Fruit fly (Drosophila melanogaster) whole organism: ENCODE data around the gene cindr.

Experiments
- CG8478 ChIP-seq: fragments of >200 bp; optimal IDR thresholded peaks from 2 replicates; lab custom pipeline; 2018; ENCODE audit warnings: inconsistent platforms
- Dll ChIP-seq: fragments of >200 bp; optimal IDR thresholded peaks from 2 replicates; lab custom pipeline; 2017
- EcR ChIP-seq, 2 experiments: fragments of >200 bp; optimal IDR thresholded peaks; 2 replicates each; lab custom pipeline; 2017; ENCODE audit warnings: missing biosample characterization in 2 of 2, missing genetic modification characterization in 2 of 2, missing genetic modification reagents in 2 of 2
- pan ChIP-seq: fragments of >200 bp; optimal IDR thresholded peaks from 2 replicates; lab custom pipeline; 2017
- psq ChIP-seq: fragments of >200 bp; optimal IDR thresholded peaks from 2 replicates; lab custom pipeline; 2017
- usp ChIP-seq: fragments of >200 bp; optimal IDR thresholded peaks from 2 replicates; lab custom pipeline; 2017; ENCODE audit warnings: missing biosample characterization, missing genetic modification characterization, mixed read lengths

cindr gene

dm6 chr3R:30827544-30827943 lies 19.1 kb downstream of the cindr start, which contains the start of gene CG15544:
Gene CG15544 (plus strand): TSS chr3R:30827819.
- TF ChIP-seq EcR (GFP tag; optimal IDR thresholded peaks at IDR 0.05; lab: Kevin White, UChicago): no peak
- TF ChIP-seq CG8478 (lab: Kevin White, UChicago): no peak
- TF ChIP-seq psq: no peak
- TF ChIP-seq Dll (lab: Kevin White, UChicago): no peak
- TF ChIP-seq usp (GFP tag; lab: Kevin White, UChicago): no peak
- no peak for TF ChIP-seq pan

DNA sequence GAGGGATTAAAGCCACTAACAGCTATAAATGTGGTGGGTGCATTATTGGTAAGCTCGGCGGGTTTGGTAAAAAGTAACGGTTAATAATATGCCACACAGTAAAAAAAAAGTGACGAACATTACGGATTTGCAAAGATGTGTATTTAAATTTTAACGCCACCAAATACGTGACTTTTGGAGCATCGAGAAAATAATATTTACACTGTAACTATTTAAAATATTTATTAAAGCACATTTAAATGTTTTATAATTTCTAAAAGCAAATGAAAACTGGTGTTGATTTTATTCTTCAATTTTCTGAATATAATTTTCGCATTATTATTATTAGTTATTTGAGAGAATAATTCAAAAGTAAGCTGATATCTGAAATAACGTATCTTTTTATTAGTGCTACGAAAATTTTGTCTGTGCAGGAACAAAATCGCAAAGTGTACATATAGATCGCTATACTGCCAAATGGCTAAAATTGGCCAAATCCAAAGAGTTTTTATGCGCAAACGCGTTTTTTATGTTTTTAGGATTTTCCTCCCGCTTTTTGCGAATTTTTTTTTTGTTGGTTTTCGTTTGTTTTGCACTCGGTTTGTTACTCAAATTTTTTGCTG lies 20.1 kb downstream of the cindr start:
- no peak for TF ChIP-seq usp (GFP tag; lab: Kevin White, UChicago)
- no peak for TF ChIP-seq CG8478 (lab: Kevin White, UChicago)
- TF ChIP-seq psq: no peak
- TF ChIP-seq pan: no peak
- TF ChIP-seq EcR (GFP tag; optimal IDR thresholded peaks at IDR 0.05; lab: Kevin White, UChicago): no peak

DNA sequence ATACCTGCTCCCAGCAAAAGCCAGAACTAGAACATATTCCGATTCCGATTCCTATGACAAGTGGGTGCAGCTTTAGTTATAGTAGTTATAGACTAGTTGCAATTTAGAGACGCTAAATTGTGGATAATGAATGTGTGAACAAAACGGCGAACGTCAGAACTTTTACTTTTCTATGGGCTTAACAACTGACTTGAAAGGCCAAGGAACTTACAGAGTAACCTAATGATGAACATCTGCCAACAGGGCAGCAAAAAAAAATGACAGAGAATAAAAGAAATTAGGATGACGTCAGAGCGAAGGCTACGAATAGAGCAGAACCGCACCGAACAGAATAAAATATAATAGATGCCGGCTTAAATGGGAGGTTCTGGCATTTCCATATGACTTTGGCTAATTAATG lies 23.7 kb downstream of the cindr start:
- no peak for TF ChIP-seq EcR (GFP tag; optimal IDR thresholded peaks at IDR 0.05; lab: Kevin White, UChicago)
- no peak for TF ChIP-seq psq
- TF ChIP-seq usp (GFP tag; lab: Kevin White, UChicago): no peak
- no peak for TF ChIP-seq pan
- TF ChIP-seq CG8478 (lab: Kevin White, UChicago): no peak
- no peak for TF ChIP-seq Dll (lab: Kevin White, UChicago)

DNA sequence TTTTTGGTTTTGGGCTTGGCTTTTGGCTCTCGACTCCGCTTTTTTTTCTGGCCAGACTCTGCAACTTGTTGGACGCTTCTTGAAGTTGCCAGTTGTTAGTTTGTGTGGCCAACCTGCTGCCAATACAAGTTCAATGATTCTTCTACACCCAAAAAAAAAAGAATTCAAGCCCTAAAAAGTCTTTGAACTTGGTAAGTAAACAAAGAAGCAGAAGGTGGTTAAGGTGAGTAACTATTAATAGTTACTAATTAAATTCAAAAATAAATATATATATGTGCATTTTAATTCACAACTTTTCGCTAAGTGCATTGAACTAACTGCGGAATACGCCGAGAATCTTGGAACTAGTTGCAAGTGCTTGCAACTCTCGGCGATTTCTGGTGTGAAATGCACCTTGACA lies 24.7 kb downstream of the cindr start:
- TF ChIP-seq pan (no peak), psq (no peak), EcR (GFP tag; optimal IDR thresholded peaks at IDR 0.05; lab: Kevin White, UChicago) (no peak), usp (GFP tag; lab: Kevin White, UChicago) (no peak), CG8478 (lab: Kevin White, UChicago) (no peak), Dll (lab: Kevin White, UChicago) (no peak)

DNA sequence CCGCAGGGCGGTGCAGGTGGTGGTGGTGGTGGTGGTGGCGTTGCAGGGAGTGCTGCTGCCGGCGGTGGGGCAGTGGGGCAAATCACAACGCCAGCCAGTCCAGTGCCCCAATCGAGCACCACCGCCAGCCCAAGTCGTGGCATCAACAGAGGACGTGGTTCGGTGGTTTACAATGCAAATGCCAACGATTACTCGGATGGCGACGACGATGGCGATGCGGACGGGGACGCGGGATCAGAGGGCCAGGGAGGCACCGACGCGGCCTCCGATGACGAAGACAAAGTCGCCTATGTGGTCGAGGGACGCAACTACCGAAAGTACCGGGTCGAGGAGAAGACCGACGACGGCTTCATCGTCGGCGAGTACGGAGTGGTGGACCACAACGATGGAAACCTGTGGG lies 32.3 kb downstream of the cindr start:
- TF ChIP-seq usp (GFP tag; lab: Kevin White, UChicago): no peak
- TF ChIP-seq Dll (lab: Kevin White, UChicago): no peak
- no peak for TF ChIP-seq CG8478 (lab: Kevin White, UChicago)
- TF ChIP-seq EcR (GFP tag; optimal IDR thresholded peaks at IDR 0.05; lab: Kevin White, UChicago): no peak
- TF ChIP-seq psq: no peak
- TF ChIP-seq pan: no peak

DNA sequence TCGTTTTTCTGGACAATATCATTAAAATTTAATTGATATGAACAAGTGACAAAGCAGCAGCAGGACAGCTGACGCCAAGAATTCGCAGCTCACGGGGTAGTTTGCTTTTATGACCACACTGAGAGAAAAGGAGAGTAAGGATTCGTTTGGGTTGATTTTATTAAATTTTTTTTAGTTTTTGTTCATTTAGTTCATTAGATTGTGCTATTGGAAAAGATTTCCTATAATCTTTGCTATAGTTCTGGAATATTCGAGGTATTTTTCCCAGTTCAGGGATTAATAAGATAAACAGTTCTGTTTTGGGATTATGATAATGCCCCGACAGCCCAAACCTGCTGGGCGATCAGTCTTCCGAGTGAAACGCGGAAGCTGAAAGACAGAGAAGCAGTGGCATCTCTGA lies 33.8 kb downstream of the cindr start:
- no peak for TF ChIP-seq CG8478 (lab: Kevin White, UChicago)
- TF ChIP-seq psq: no peak
- TF ChIP-seq pan: no peak
- TF ChIP-seq Dll (lab: Kevin White, UChicago): no peak
- TF ChIP-seq usp (GFP tag; lab: Kevin White, UChicago): no peak
- TF ChIP-seq EcR (GFP tag; optimal IDR thresholded peaks at IDR 0.05; lab: Kevin White, UChicago): no peak

DNA sequence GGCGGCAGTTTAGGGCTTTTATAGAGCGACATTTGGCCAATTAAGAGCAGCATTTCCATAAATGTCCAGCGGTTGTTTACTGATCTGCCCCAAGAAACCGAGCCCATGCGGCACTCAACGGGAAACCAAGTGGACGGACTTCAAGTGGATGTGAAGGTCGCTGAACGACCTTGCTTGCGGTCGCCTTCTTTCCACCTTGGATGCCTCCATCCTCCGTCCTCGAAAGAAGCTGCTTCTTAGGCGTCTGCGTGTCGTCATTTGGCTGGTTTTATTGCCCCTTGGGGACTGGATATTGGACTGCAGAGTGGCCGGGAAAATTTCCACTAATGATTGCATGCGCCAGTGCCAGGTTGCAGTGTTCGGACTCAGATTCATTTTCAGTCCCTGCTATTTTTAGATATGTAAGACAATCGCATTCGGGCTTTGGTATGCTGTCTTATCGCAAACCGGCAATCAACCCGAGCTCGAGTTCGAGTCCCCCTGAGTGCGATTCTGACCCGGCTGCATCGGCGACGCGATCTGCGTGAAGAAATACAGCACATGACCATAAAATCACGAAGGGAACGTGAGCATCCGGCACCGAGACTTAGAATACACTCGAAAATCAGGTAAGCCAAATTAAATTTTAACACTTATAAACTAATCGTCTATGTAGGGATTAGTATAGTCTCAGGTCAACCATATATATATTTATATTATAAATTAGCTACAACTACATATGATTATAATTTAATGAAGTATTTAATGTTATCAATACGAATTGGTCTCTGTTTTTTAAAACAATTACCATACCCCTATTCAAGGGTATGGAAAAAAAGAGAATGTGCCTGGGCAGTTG lies 34.4 kb downstream of the cindr start:
- peak; percentile 24 for TF ChIP-seq Dll (lab: Kevin White, UChicago)
- no peak for TF ChIP-seq usp (GFP tag; lab: Kevin White, UChicago)
- TF ChIP-seq EcR (GFP tag; optimal IDR thresholded peaks at IDR 0.05; lab: Kevin White, UChicago): peak in 1 of 2 experiments; percentile 27
- no peak for TF ChIP-seq CG8478 (lab: Kevin White, UChicago)

- TF ChIP-seq CG8478 (lab: Kevin White, UChicago) (no peak), psq (no peak), pan (no peak), Dll (lab: Kevin White, UChicago) (no peak), EcR (GFP tag; optimal IDR thresholded peaks at IDR 0.05; lab: Kevin White, UChicago) (no peak), usp (GFP tag; lab: Kevin White, UChicago) (no peak)
Observed at dm6 chr3R:30843709-30844108, 35.3 kb downstream of the cindr start.

DNA sequence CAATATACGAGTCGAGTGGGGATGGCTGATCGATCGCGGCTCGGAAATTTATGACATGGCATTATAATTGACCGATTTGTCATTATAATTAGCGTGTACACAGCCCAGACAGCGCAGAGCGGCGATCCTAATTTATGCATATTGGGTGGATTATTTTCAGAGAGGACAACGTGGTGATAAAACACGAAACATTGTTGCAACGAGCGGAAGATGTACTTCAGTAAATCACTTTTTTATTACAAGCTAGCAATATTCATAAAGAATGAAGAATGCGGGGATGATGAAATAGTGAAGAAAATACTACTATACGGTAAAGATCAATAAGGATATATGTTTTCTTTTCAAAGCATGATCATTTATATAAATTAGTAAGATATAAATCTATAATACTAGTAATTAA lies 36.0 kb downstream of the cindr start:
- TF ChIP-seq usp (GFP tag; lab: Kevin White, UChicago) (no peak), psq (no peak), Dll (lab: Kevin White, UChicago) (no peak), pan (no peak), CG8478 (lab: Kevin White, UChicago) (no peak), EcR (GFP tag; optimal IDR thresholded peaks at IDR 0.05; lab: Kevin White, UChicago) (no peak)

- TF ChIP-seq pan (no peak), EcR (GFP tag; optimal IDR thresholded peaks at IDR 0.05; lab: Kevin White, UChicago) (no peak), psq (no peak), Dll (lab: Kevin White, UChicago) (no peak), usp (GFP tag; lab: Kevin White, UChicago) (no peak), CG8478 (lab: Kevin White, UChicago) (no peak)
Observed at dm6 chr3R:30849473-30850145, 41.2 kb downstream of the cindr start.

DNA sequence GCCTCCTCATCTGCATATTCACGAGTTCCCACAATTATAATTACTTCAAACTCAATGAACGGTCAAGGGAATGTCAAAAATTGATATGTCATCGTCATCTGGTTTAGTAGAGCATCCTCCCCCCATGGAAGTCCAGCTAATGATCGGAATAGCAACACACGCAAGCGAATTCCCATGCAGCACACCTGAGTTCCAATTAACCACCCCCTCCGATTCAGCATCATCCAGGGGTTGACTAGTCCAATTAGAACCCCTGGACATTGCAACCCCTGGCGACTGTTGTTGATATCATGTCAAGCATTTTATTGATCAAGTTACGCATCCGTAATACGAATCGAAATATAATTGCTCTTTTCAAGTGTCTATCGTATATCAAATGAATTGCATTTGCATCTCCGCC lies 42.0 kb downstream of the cindr start:
- no peak for TF ChIP-seq pan
- no peak for TF ChIP-seq CG8478 (lab: Kevin White, UChicago)

- TF ChIP-seq usp (GFP tag; lab: Kevin White, UChicago): no peak
- no peak for TF ChIP-seq psq
- no peak for TF ChIP-seq Dll (lab: Kevin White, UChicago)
- no peak for TF ChIP-seq EcR (GFP tag; optimal IDR thresholded peaks at IDR 0.05; lab: Kevin White, UChicago)
- no peak for TF ChIP-seq pan
- TF ChIP-seq CG8478 (lab: Kevin White, UChicago): no peak
Observed at dm6 chr3R:30851843-30852365, 43.5 kb downstream of the cindr start, which contains the start of gene tll. Gene tll (plus strand): TSS chr3R:30852315.
